Worm (Caenorhabditis elegans): ENCODE data around the gene nhr-96.

nhr-96 gene

DNA sequence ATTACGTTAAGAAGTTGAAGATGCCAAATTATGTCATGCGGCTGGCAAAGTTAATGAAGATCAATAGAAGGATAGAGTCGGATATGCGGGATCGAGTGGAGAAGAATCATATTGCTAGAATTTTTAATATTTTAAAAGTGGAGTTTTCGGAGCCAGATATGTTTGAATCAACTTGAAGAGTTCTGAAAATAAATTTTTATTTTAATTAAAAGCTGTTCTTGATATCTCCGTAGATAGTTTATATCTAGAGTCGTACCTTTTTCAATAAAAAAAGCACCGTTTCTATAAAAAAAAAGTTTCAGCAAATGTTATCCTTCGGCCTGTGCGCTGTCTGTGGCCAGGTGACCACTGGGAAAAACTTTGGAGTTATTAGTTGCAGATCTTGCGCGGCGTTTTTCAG, at the start of gene nhr-96:
TSS of gene nhr-96 (plus strand) at position 301 of the 400 bp plus-strand sequence.
- TF ChIP-seq fos-1 (tag; optimal IDR thresholded peaks at IDR 0.05) = no peak

DNA sequence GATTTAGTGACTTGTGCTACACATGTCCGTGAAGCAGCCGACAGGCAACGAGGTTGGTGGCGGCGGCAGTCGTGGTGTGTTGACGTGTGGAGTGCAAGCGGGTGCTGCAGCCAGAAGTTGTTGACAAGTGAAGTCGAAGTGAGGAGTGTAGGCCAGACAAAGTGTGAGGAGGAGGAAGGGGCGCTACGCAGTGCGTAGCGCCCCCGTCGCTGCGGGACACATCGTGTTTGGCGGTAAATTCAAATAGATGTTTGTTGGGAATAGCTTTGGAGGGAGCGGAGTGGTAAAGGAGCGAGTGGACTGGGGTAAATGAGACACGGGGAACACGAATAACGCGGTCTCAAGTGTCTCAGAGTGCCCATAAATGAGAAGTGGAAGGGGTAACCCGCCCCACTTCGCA, 47.8 kb upstream of the nhr-96 start:
- TF ChIP-seq nhr-67 (tag; optimal IDR thresholded peaks at IDR 0.05) (no peak), nhr-28 (tag; optimal IDR thresholded peaks at IDR 0.05) (no peak), egl-5 (tag; optimal IDR thresholded peaks at IDR 0.05) (no peak), egl-27 (tag; optimal IDR thresholded peaks at IDR 0.05) (no peak)

- TF ChIP-seq unc-62 (GFP tag; optimal IDR thresholded peaks at IDR 0.05) (no peak), mdl-1 (tag; optimal IDR thresholded peaks at IDR 0.05) (no peak), ztf-4 (tag; optimal IDR thresholded peaks at IDR 0.05) (no peak), pha-4 (tag; optimal IDR thresholded peaks at IDR 0.05) (no peak), nhr-43 (tag; optimal IDR thresholded peaks at IDR 0.05; ENCODE audit: poor library complexity, severe bottlenecking) (no peak), nfya-1 (tag; optimal IDR thresholded peaks at IDR 0.05; ENCODE audit: insufficient read depth) (peak; percentile 68), nhr-11 (tag; optimal IDR thresholded peaks at IDR 0.05) (no peak)
These were observed 45.4 kb upstream of the nhr-96 start, which contains the start of gene Y5H2B.3 for ce11 chrV:2187864-2188345. TSS of gene Y5H2B.3 (plus strand) at chrV:2188295.

- no peak for TF ChIP-seq mdl-1 (tag; optimal IDR thresholded peaks at IDR 0.05)
- TF ChIP-seq aly-2 (tag; optimal IDR thresholded peaks at IDR 0.05) = no peak
- TF ChIP-seq skn-1 (tag; optimal IDR thresholded peaks at IDR 0.05) = no peak
- no peak for TF ChIP-seq ceh-16 (tag; optimal IDR thresholded peaks at IDR 0.05)
- TF ChIP-seq nhr-12 (tag; optimal IDR thresholded peaks at IDR 0.05) = no peak
- TF ChIP-seq daf-12 (tag; optimal IDR thresholded peaks at IDR 0.05) = no peak
- no peak for TF ChIP-seq tbx-2 (tag; optimal IDR thresholded peaks at IDR 0.05)
- TF ChIP-seq nhr-28 (tag; optimal IDR thresholded peaks at IDR 0.05) = no peak
- no peak for TF ChIP-seq ceh-28 (tag; optimal IDR thresholded peaks at IDR 0.05)
- no peak for TF ChIP-seq nhr-67 (tag; optimal IDR thresholded peaks at IDR 0.05)
- TF ChIP-seq pqm-1 (tag; optimal IDR thresholded peaks at IDR 0.05) = no peak
- TF ChIP-seq ama-1 (optimal IDR thresholded peaks at IDR 0.05) = no peak
- no peak for TF ChIP-seq nhr-77 (tag; optimal IDR thresholded peaks at IDR 0.05)
- no peak for TF ChIP-seq ceh-82 (tag; optimal IDR thresholded peaks at IDR 0.05)
These were observed 42.9 kb upstream of the nhr-96 start for ce11 chrV:2190383-2190782.

DNA sequence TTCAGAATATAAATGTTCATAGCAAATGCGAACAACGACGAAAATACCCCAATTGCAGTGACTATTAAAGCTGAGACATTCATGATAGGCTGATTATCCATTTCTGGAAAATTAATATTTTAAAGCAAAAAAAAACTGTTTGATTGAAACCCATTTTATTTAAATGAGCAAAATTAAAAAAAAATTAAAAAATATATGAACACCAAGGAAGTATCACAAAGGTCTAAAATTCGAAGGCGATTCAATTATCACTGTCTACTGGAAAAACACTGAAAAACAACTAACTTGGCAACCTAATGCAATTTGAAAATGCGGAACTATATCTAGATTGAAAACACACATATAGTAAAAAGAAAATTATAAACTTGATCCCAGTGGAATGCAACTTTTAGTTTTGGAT, 42.2 kb upstream of the nhr-96 start, which contains the start of gene srbc-42:
TSS of gene srbc-42 (minus strand) at position 101 of the 400 bp plus-strand sequence.
- no peak for TF ChIP-seq zag-1 (tag; optimal IDR thresholded peaks at IDR 0.05)
- TF ChIP-seq nhr-12 (tag; optimal IDR thresholded peaks at IDR 0.05) = no peak
- no peak for TF ChIP-seq nhr-76 (tag; optimal IDR thresholded peaks at IDR 0.05)
- no peak for TF ChIP-seq ceh-16 (tag; optimal IDR thresholded peaks at IDR 0.05)
- no peak for TF ChIP-seq ama-1 (optimal IDR thresholded peaks at IDR 0.05)
- TF ChIP-seq ceh-82 (tag; optimal IDR thresholded peaks at IDR 0.05) = no peak
- TF ChIP-seq nhr-67 (tag; optimal IDR thresholded peaks at IDR 0.05) = no peak
- TF ChIP-seq nhr-77 (tag; optimal IDR thresholded peaks at IDR 0.05) = no peak
- no peak for TF ChIP-seq ztf-11 (tag; optimal IDR thresholded peaks at IDR 0.05)
- TF ChIP-seq mml-1 (tag; optimal IDR thresholded peaks at IDR 0.05) = no peak
- TF ChIP-seq nhr-23 (tag; optimal IDR thresholded peaks at IDR 0.05) = no peak

DNA sequence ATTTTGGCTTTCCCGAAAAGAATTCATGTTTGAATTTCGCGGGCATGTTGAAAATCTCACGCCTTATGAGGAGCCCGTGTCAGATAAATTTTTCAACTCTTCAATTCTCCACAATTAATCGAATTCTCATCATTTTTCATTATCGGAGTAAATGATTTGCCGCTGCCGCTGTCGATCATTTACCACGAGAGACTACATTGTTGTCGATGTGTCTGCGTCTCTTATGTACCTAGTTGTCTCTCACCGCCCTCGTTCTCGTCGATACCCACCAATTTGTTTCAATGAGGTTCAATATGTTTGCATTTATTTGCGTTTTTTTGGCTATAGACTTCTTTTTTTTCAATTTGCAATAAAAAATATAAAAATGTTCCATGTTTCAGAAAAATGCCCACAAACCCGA, 41.2 kb upstream of the nhr-96 start, which contains the start of gene nhr-13:
TSS of gene nhr-13 (plus strand) at position 369 of the 400 bp plus-strand sequence.
- TF ChIP-seq eor-1 (tag; optimal IDR thresholded peaks at IDR 0.05) = no peak
- no peak for TF ChIP-seq nhr-237 (tag; optimal IDR thresholded peaks at IDR 0.05)
- TF ChIP-seq pha-4 (tag; optimal IDR thresholded peaks at IDR 0.05) = peak; percentile 9
- no peak for TF ChIP-seq nhr-77 (tag; optimal IDR thresholded peaks at IDR 0.05)
- peak; percentile 30 for TF ChIP-seq hmg-11 (tag; optimal IDR thresholded peaks at IDR 0.05)
- no peak for TF ChIP-seq elt-1 (tag; optimal IDR thresholded peaks at IDR 0.05)
- no peak for TF ChIP-seq jun-1 (tag; optimal IDR thresholded peaks at IDR 0.05)
- TF ChIP-seq ceh-28 (tag; optimal IDR thresholded peaks at IDR 0.05) = no peak
- peak; percentile 42 for TF ChIP-seq elt-2 (tag; optimal IDR thresholded peaks at IDR 0.05)
- no peak for TF ChIP-seq mdl-1 (tag; optimal IDR thresholded peaks at IDR 0.05)
- no peak for TF ChIP-seq fkh-10 (GFP tag; optimal IDR thresholded peaks at IDR 0.05)
- TF ChIP-seq fos-1 (tag; optimal IDR thresholded peaks at IDR 0.05) = no peak
- no peak for TF ChIP-seq ama-1 (optimal IDR thresholded peaks at IDR 0.05)
- peak; percentile 4 for TF ChIP-seq nfya-1 (tag; optimal IDR thresholded peaks at IDR 0.05; ENCODE audit: insufficient read depth)
- peak; percentile 14 for TF ChIP-seq skn-1 (tag; optimal IDR thresholded peaks at IDR 0.05)

All from whole organism, L3 larva.